Fruit fly (Drosophila melanogaster): Measurements from ENCODE around the gene Nup37.
A peak's percentile ranks its signal among the peaks of the same experiment; 100 is the strongest.

Nup37 gene

DNA sequence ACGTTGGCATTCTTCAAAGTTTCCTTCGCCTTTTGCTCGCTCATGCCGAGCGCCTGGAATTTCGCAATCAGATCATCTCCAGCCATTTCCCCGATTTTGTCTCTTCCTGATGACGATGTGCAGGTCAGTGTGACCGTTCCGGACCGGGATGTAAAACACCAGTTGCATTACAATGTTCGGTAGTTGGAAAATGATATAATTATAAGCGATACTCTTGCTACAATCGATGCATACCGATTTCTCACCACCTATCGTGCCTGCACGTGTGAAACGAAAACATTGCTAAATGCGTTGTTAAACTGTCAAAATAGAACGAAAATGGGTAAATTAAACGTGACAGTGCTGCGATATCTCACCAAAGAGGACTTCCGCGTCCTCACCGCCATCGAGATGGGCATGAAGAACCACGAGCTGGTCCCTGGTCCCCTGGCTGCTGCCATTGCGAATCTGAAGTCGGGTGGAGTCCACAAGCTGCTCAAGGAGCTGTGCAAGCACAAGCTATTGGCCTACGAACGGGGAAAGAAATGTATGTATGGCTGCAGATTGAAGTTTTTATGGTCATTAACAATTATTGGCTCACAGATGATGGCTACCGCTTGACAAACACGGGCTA is 18.2 kb downstream of the Nup37 start, which contains the start of the genes GlnRS and RIOK2:
Gene GlnRS (minus strand): TSS at position 133 of the 613 bp plus-strand sequence.
Gene RIOK2 (plus strand): TSS at position 256 of the 613 bp plus-strand sequence.
- no peak for TF ChIP-seq Ets96B (tag; optimal IDR thresholded peaks at IDR 0.05)
- TF ChIP-seq CG10631 (GFP tag; optimal IDR thresholded peaks at IDR 0.05) = no peak
- no peak for TF ChIP-seq CG3032 (tag; optimal IDR thresholded peaks at IDR 0.05)
- TF ChIP-seq achi (GFP tag; optimal IDR thresholded peaks at IDR 0.05) = peak; percentile 45
- peak; percentile 33 for TF ChIP-seq CG1621 (tag; optimal IDR thresholded peaks at IDR 0.05)
- TF ChIP-seq CG15336 (GFP tag; IDR thresholded peaks at IDR 0.05) = peak; percentile 31; the same call in 1 of the 2 replicates
- TF ChIP-seq fd85E (GFP tag; optimal IDR thresholded peaks at IDR 0.05) = no peak
- TF ChIP-seq CG3919 (GFP tag; optimal IDR thresholded peaks at IDR 0.05) = no peak

- TF ChIP-seq salr (GFP tag; optimal IDR thresholded peaks at IDR 0.05) (no peak), Sox15 (GFP tag; optimal IDR thresholded peaks at IDR 0.05) (no peak), CG6276 (GFP tag; optimal IDR thresholded peaks at IDR 0.05) (no peak), Hr4 (GFP tag; optimal IDR thresholded peaks at IDR 0.05) (no peak)
These were observed 19.3 kb downstream of the Nup37 start for dm6 chr3R:25266751-25267150.

DNA sequence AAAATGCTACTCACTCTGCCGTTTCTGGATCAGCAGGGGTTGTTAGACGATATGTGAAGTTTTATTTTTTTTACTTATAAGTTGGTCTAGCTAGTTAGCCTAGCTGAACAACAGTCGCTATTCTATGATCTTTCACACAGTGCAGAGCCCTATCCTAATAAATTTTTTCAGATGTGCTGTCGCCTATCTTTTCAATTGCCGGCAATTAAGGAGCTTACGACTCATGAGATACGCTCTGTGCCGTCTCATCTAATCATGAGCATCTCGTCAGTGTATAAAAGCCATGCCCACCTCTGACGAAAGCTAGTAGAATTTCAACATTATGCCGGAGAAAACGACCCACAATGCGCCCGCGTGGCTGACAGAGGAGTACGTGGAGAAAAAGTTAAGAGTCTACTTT is 22.5 kb downstream of the Nup37 start, which contains the start of the genes CG11889 and CG11891:
Gene CG11889 (plus strand): TSS at position 301 of the 400 bp plus-strand sequence.
Gene CG11891 (plus strand): TSS at position 301 of the 400 bp plus-strand sequence.
- no peak for TF ChIP-seq CG6276 (GFP tag; optimal IDR thresholded peaks at IDR 0.05)
- no peak for TF ChIP-seq CG3032 (tag; optimal IDR thresholded peaks at IDR 0.05)
- no peak for TF ChIP-seq CG4318 (GFP tag; optimal IDR thresholded peaks at IDR 0.05)
- TF ChIP-seq Ets96B (tag; optimal IDR thresholded peaks at IDR 0.05) = no peak
- no peak for TF ChIP-seq CG8319 (GFP tag; optimal IDR thresholded peaks at IDR 0.05)
- no peak for TF ChIP-seq Blimp-1 (GFP tag; optimal IDR thresholded peaks at IDR 0.05)
- no peak for TF ChIP-seq CG11762 (GFP tag; optimal IDR thresholded peaks at IDR 0.05; ENCODE audit: insufficient read depth)
- TF ChIP-seq spab (GFP tag; optimal IDR thresholded peaks at IDR 0.05) = no peak
- TF ChIP-seq CG8119 (GFP tag; IDR thresholded peaks at IDR 0.05) = no peak
- no peak for TF ChIP-seq CG32006 (GFP tag; optimal IDR thresholded peaks at IDR 0.05)
- TF ChIP-seq Sox102F (GFP tag; optimal IDR thresholded peaks at IDR 0.05) = no peak
- no peak for TF ChIP-seq Hr38 (GFP tag; optimal IDR thresholded peaks at IDR 0.05)
- TF ChIP-seq CG11902 (GFP tag; optimal IDR thresholded peaks at IDR 0.05) = no peak
- no peak for TF ChIP-seq acj6 (GFP tag; optimal IDR thresholded peaks at IDR 0.05)
- TF ChIP-seq Smox (GFP tag; optimal IDR thresholded peaks at IDR 0.05) = no peak
- TF ChIP-seq salr (GFP tag; optimal IDR thresholded peaks at IDR 0.05) = no peak

DNA sequence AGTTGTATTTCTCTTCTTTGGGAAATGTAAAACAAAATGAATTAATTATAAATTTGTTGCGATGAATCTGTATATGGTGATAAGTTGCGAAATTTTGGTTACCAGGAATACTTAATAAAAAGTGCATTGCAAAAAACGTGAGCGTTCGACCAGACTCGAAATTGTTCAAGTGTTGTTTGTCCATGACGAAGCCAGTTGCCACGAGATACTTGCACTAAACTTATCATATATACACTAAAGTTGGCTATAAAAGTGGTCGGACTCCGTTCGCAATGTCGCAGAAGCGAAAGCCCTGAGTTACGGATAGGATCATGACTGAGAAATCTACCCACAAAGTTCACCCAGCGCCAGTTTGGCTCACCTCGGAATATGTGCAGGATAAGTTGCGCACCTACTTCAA is 26.1 kb downstream of the Nup37 start, which contains the start of gene CG11878:
Gene CG11878 (plus strand): TSS at position 301 of the 400 bp plus-strand sequence.
- TF ChIP-seq Eip93F (GFP tag; optimal IDR thresholded peaks at IDR 0.05) = no peak
- no peak for TF ChIP-seq CG11762 (GFP tag; optimal IDR thresholded peaks at IDR 0.05; ENCODE audit: insufficient read depth)
- TF ChIP-seq Smox (GFP tag; optimal IDR thresholded peaks at IDR 0.05) = no peak
- no peak for TF ChIP-seq Sox14 (GFP tag; optimal IDR thresholded peaks at IDR 0.05)
- TF ChIP-seq Gug (GFP tag; IDR thresholded peaks at IDR 0.05) = no peak
- no peak for TF ChIP-seq CG3919 (GFP tag; optimal IDR thresholded peaks at IDR 0.05)

DNA sequence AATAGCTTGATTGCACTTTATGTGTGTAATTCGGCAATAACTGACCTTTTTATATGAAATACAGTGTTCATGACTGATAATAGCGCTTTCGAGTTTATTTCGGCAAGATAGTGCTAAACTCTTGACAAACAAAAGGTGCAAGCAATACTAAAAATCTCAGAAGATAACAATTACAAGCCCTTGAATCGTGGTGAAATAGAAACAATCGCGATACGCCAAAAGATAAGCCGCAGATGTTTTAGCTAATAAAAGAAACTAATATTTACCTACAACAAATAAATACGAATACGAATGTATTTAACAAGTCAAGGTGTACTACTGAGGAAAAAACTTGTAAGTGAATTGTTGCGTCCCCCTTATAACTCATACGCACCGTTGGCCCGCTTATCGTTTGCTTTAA is 27.8 kb downstream of the Nup37 start:
- TF ChIP-seq Hr4 (GFP tag; optimal IDR thresholded peaks at IDR 0.05) (no peak), vri (GFP tag; optimal IDR thresholded peaks at IDR 0.05) (peak; percentile 63), CG16779 (tag; optimal IDR thresholded peaks at IDR 0.05) (peak; percentile 2), pdm3 (GFP tag; optimal IDR thresholded peaks at IDR 0.05) (no peak), CG6808 (GFP tag; optimal IDR thresholded peaks at IDR 0.05) (no peak), fkh (GFP tag; optimal IDR thresholded peaks at IDR 0.05) (peak; percentile 71), CG10631 (GFP tag; optimal IDR thresholded peaks at IDR 0.05) (no peak), salr (GFP tag; optimal IDR thresholded peaks at IDR 0.05) (no peak), CG6792 (GFP tag; optimal IDR thresholded peaks at IDR 0.05) (no peak), CG11902 (GFP tag; optimal IDR thresholded peaks at IDR 0.05) (no peak)
